Worm (Caenorhabditis elegans): ENCODE results near the gene C29E4.12.

DNA sequence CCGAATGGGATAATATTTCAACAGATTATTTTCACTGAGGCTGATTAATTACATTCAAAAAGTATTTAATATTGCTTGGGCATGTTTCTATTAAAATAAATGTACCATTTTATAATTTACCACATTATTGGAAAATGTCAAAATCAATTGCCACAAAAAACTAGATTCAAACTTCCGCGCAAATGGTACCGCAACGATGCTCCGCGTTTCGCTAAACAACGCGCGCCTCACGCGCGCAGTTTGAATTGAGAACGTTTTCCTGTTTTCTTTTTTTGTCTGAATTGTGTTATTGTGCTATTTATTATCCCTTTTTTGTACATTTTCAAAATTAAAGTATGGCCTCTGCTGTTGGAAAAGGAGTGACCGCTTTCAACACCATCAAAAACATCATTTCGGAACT, at the start of gene C29E4.12:
- TF ChIP-seq ref-1 (GFP tag; conservative IDR thresholded peaks at IDR 0.05) (no peak), ztf-23 (GFP tag; IDR thresholded peaks at IDR 0.05) (no peak), flt-1 (GFP tag; IDR thresholded peaks at IDR 0.05) (no peak), T22C8.4 (GFP tag; IDR thresholded peaks at IDR 0.05) (no peak), med-1 (GFP tag; optimal IDR thresholded peaks at IDR 0.05; ENCODE audit: insufficient read depth) (no peak), ztf-29 (GFP tag; IDR thresholded peaks at IDR 0.05) (no peak), klf-2 (GFP tag; conservative IDR thresholded peaks at IDR 0.05) (no peak), cog-1 (tag; optimal IDR thresholded peaks at IDR 0.05) (no peak)

Measured in whole organism, midembryonic.